Worm (Caenorhabditis elegans): ENCODE data around the gene C24A8.6.

DNA sequence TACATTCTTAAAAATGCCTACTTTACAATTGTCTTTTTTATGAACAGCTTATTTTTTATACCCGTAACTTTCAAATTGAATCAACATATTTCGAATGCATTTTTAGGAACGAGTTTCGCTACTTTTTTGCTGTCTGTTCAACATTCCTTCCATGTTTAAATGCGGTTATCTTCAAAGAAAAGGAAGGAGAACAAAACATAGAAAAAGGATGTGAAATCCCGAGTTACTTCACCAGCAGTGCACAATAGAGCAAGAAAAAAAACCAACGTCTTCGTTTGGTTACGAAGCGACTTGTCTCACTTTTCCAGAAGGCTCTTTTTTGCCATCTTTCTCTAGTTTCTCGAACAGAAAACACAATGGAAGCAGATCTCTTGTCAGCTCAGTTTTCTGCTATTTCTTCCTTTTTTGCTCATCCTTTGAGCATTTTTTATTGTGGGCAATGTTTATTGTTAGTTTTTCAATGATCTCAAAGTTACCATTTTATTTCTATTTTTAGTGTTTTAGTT, 46.5 kb downstream of the C24A8.6 start, which contains the start of gene cka-2:
- TF ChIP-seq lin-39 (tag; optimal IDR thresholded peaks at IDR 0.05) (no peak), mdl-1 (tag; optimal IDR thresholded peaks at IDR 0.05) (no peak), ceh-82 (tag; optimal IDR thresholded peaks at IDR 0.05) (no peak), unc-62 (GFP tag; optimal IDR thresholded peaks at IDR 0.05) (no peak), nhr-237 (tag; optimal IDR thresholded peaks at IDR 0.05) (no peak), tbx-2 (tag; optimal IDR thresholded peaks at IDR 0.05) (no peak), ztf-11 (tag; optimal IDR thresholded peaks at IDR 0.05) (no peak), nfya-1 (tag; optimal IDR thresholded peaks at IDR 0.05; ENCODE audit: insufficient read depth) (peak; percentile 39), snpc-4 (tag; optimal IDR thresholded peaks at IDR 0.05) (no peak), pha-4 (tag; optimal IDR thresholded peaks at IDR 0.05) (no peak)
